Worm (Caenorhabditis elegans) whole organism, L2 larva: ENCODE measurements around the gene ceh-83.
A peak's percentile ranks its signal among the peaks of the same experiment; 100 is the strongest.

Source experiments
- F13H6.1 ChIP-seq: sonication (generic microtip); optimal IDR thresholded peaks from 2 replicates; lab custom pipeline; 2016; ENCODE audit warnings: missing genetic modification characterization, missing compliant biosample characterization
- ZK546.5 ChIP-seq: sonication (generic microtip); optimal IDR thresholded peaks from 2 replicates; lab custom pipeline; 2017; ENCODE audit warnings: missing biosample characterization, missing genetic modification characterization
- alr-1 ChIP-seq: fragments of 150-350 bp; optimal IDR thresholded peaks from 2 replicates; lab custom pipeline; 2014; ENCODE audit warnings: missing biosample characterization, missing genetic modification characterization
- blmp-1 ChIP-seq: sonication (generic microtip); optimal IDR thresholded peaks from 2 replicates; lab custom pipeline; 2017; ENCODE audit warnings: missing genetic modification characterization, mild to moderate bottlenecking, missing compliant biosample characterization, antibody characterized with exemption, moderate library complexity; ENCODE audit not compliant: insufficient read depth
- ceh-16 ChIP-seq: fragments of 150-350 bp; optimal IDR thresholded peaks from 2 replicates; lab custom pipeline; 2014; ENCODE audit warnings: missing biosample characterization, missing genetic modification characterization
- ceh-82 ChIP-seq: fragments of 150-350 bp; optimal IDR thresholded peaks from 2 replicates; lab custom pipeline; 2014; ENCODE audit warnings: missing biosample characterization, missing genetic modification characterization
- crh-2 ChIP-seq: sonication (generic microtip); optimal IDR thresholded peaks from 2 replicates; lab custom pipeline; 2017; ENCODE audit warnings: missing biosample characterization, missing genetic modification characterization
- egl-27 ChIP-seq: sonication (generic microtip); optimal IDR thresholded peaks from 3 replicates; lab custom pipeline; 2017; ENCODE audit warnings: missing biosample characterization, missing genetic modification reagents, missing genetic modification characterization
- elt-1 ChIP-seq: fragments of 150-350 bp; optimal IDR thresholded peaks from 2 replicates; lab custom pipeline; 2014; ENCODE audit warnings: missing biosample characterization, missing genetic modification characterization
- elt-3 ChIP-seq: sonication (generic microtip); optimal IDR thresholded peaks from 2 replicates; lab custom pipeline; 2017; ENCODE audit warnings: missing biosample characterization, missing genetic modification characterization
- fos-1 ChIP-seq: fragments of 150-350 bp; optimal IDR thresholded peaks from 2 replicates; lab custom pipeline; 2014; ENCODE audit warnings: missing biosample characterization, missing genetic modification characterization
- gmeb-1 ChIP-seq: fragments of 150-350 bp; optimal IDR thresholded peaks from 2 replicates; lab custom pipeline; 2014; ENCODE audit warnings: missing biosample characterization, missing genetic modification characterization
- lin-11 ChIP-seq: fragments of 150-350 bp; sonication (generic microtip); optimal IDR thresholded peaks from 2 replicates; lab custom pipeline; 2014; ENCODE audit warnings: missing biosample characterization, missing genetic modification characterization, inconsistent platforms, mixed read lengths
- lsy-2 ChIP-seq, 2 experiments: fragments of 150-350 bp in 1 of 2; sonication (generic microtip) in 1 of 2; optimal IDR thresholded peaks; 2 replicates each; lab custom pipeline; 2014 to 2017; ENCODE audit warnings: missing biosample characterization in 2 of 2, missing genetic modification characterization in 2 of 2
- mab-5 ChIP-seq: fragments of 150-350 bp; optimal IDR thresholded peaks from 2 replicates; lab custom pipeline; 2014; ENCODE audit warnings: missing biosample characterization, missing genetic modification characterization
- mbf-1 ChIP-seq: sonication (generic microtip); optimal IDR thresholded peaks from 2 replicates; lab custom pipeline; 2017; ENCODE audit warnings: missing biosample characterization, missing genetic modification characterization
- nhr-12 ChIP-seq: fragments of 150-350 bp; optimal IDR thresholded peaks from 2 replicates; lab custom pipeline; 2014; ENCODE audit warnings: missing biosample characterization, missing genetic modification characterization
- nhr-129 ChIP-seq: fragments of 150-350 bp; optimal IDR thresholded peaks from 2 replicates; lab custom pipeline; 2014; ENCODE audit warnings: missing biosample characterization, missing genetic modification characterization
- nhr-23 ChIP-seq: fragments of 150-350 bp; optimal IDR thresholded peaks from 2 replicates; lab custom pipeline; 2014; ENCODE audit warnings: missing biosample characterization, missing genetic modification reagents, missing genetic modification characterization
- nhr-237 ChIP-seq: fragments of 150-350 bp; optimal IDR thresholded peaks from 2 replicates; lab custom pipeline; 2014; ENCODE audit warnings: missing biosample characterization, missing genetic modification characterization
- nhr-25 ChIP-seq: fragments of 150-350 bp; sonication (generic microtip); optimal IDR thresholded peaks from 3 replicates; lab custom pipeline; 2014; ENCODE audit warnings: missing biosample characterization, missing genetic modification characterization
- nhr-6 ChIP-seq: fragments of 150-350 bp; optimal IDR thresholded peaks from 2 replicates; lab custom pipeline; 2014; ENCODE audit warnings: missing biosample characterization, missing genetic modification characterization
- nhr-77 ChIP-seq: fragments of 150-350 bp; optimal IDR thresholded peaks from 2 replicates; lab custom pipeline; 2014; ENCODE audit warnings: missing biosample characterization, missing genetic modification characterization
- peb-1 ChIP-seq: fragments of 150-350 bp; optimal IDR thresholded peaks from 2 replicates; lab custom pipeline; 2014; ENCODE audit warnings: missing biosample characterization, missing genetic modification characterization
- skn-1 ChIP-seq: sonication (generic microtip); optimal IDR thresholded peaks from 2 replicates; lab custom pipeline; 2017; ENCODE audit warnings: missing biosample characterization, missing genetic modification characterization
- sma-3 ChIP-seq: sonication (generic microtip); optimal IDR thresholded peaks from 2 replicates; lab custom pipeline; 2016; ENCODE audit warnings: missing genetic modification reagents, missing genetic modification characterization, missing compliant biosample characterization
- sma-9 ChIP-seq, 2 experiments: fragments of 150-350 bp in 1 of 2; sonication (generic microtip) in 1 of 2; optimal IDR thresholded peaks; 2 replicates each; lab custom pipeline; 2014 to 2016; ENCODE audit warnings: missing genetic modification characterization in 2 of 2, mild to moderate bottlenecking in 1 of 2, missing biosample characterization in 1 of 2, missing compliant biosample characterization in 1 of 2, missing genetic modification reagents in 1 of 2, moderate library complexity in 1 of 2
- snpc-4 ChIP-seq: fragments of 150-350 bp; optimal IDR thresholded peaks from 2 replicates; lab custom pipeline; 2014; ENCODE audit warnings: missing biosample characterization, missing genetic modification characterization
- unc-39 ChIP-seq: fragments of 150-350 bp; optimal IDR thresholded peaks from 2 replicates; lab custom pipeline; 2014; ENCODE audit warnings: missing biosample characterization, missing genetic modification characterization
- unc-55 ChIP-seq: fragments of 150-350 bp; sonication (generic microtip); optimal IDR thresholded peaks from 3 replicates; lab custom pipeline; 2014; ENCODE audit warnings: missing biosample characterization, missing genetic modification reagents, missing genetic modification characterization
- zag-1 ChIP-seq: fragments of 150-350 bp; optimal IDR thresholded peaks from 2 replicates; lab custom pipeline; 2014; ENCODE audit warnings: missing biosample characterization, missing genetic modification characterization
- ztf-1 ChIP-seq: fragments of 200-800 bp; sonication (Bioruptor generic); conservative IDR thresholded peaks from 2 replicates; pipeline ENCODE4 v1.3.6; 2022; ENCODE audit warnings: missing genetic modification characterization, missing compliant biosample characterization
- ztf-11 ChIP-seq: sonication (generic microtip); optimal IDR thresholded peaks from 2 replicates; lab custom pipeline; 2017; ENCODE audit warnings: missing biosample characterization, missing genetic modification characterization

Gene ceh-83

ce11 chrII:1738844-1739243 lies 2.5 kb upstream of the ceh-83 start, which contains the start of the genes irld-9 and irld-33:
TSS of gene irld-9 (minus strand) at chrII:1738944.
TSS of gene irld-33 (plus strand) at chrII:1739052.
- TF ChIP-seq lsy-2 (tag; optimal IDR thresholded peaks at IDR 0.05; lab: Kevin White, UChicago), result no peak
- TF ChIP-seq nhr-12 (tag; lab: Kevin White, UChicago), result no peak
- no peak for TF ChIP-seq alr-1 (tag; lab: Kevin White, UChicago)

ce11 chrII:1735145-1735544 lies 1.2 kb downstream of the ceh-83 start:
- no peak for TF ChIP-seq mab-5 (tag; lab: Kevin White, UChicago)
- no peak for TF ChIP-seq alr-1 (tag; lab: Kevin White, UChicago)
- TF ChIP-seq blmp-1, result no peak
- no peak for TF ChIP-seq ZK546.5
- no peak for TF ChIP-seq nhr-129
- no peak for TF ChIP-seq nhr-25
- no peak for TF ChIP-seq fos-1 (tag; lab: Kevin White, UChicago)
- TF ChIP-seq, all 48 proteins: peak for 0

- no peak for TF ChIP-seq snpc-4 (tag; lab: Kevin White, UChicago)
- TF ChIP-seq unc-55, result no peak
- no peak for TF ChIP-seq mbf-1
- no peak for TF ChIP-seq zag-1
- no peak for TF ChIP-seq F13H6.1 (tag; lab: Kevin White, UChicago)
- no peak for TF ChIP-seq ztf-1 (GFP tag; lab: Robert Waterston, UW)
- TF ChIP-seq unc-39 (tag; lab: Kevin White, UChicago), result no peak
- no peak for TF ChIP-seq elt-1 (tag; lab: Kevin White, UChicago)
- no peak for TF ChIP-seq ceh-82
- no peak for TF ChIP-seq egl-27
- no peak for TF ChIP-seq sma-3 (GFP tag; lab: Kevin White, UChicago)
- no peak for TF ChIP-seq lin-11 (tag; lab: Kevin White, UChicago)
- TF ChIP-seq peb-1 (tag; lab: Kevin White, UChicago), result no peak
- no peak for TF ChIP-seq elt-3 (tag; lab: Kevin White, UChicago)
- no peak for TF ChIP-seq skn-1
- TF ChIP-seq lsy-2 (tag; optimal IDR thresholded peaks at IDR 0.05; lab: Kevin White, UChicago), result no peak
- TF ChIP-seq nhr-23 (tag; lab: Kevin White, UChicago), result no peak
Measured at ce11 chrII:1731932-1732331, 4.4 kb downstream of the ceh-83 start, which contains the start of gene ceh-82. TSS of gene ceh-82 (plus strand) at chrII:1732232.

- TF ChIP-seq sma-9 (GFP tag; optimal IDR thresholded peaks at IDR 0.05; lab: Kevin White, UChicago) (no peak), sma-9 (tag; optimal IDR thresholded peaks at IDR 0.05; lab: Kevin White, UChicago) (no peak), snpc-4 (tag; lab: Kevin White, UChicago) (no peak)
- TF ChIP-seq, all 48 proteins: peak for 0
Measured at ce11 chrII:1730103-1730502, 6.2 kb downstream of the ceh-83 start, which contains the start of gene ceh-81. TSS of gene ceh-81 (plus strand) at chrII:1730403.

ce11 chrII:1728253-1728652 lies 8.1 kb downstream of the ceh-83 start, which contains the start of gene btb-9:
TSS of gene btb-9 (plus strand) at chrII:1728506.
- TF ChIP-seq crh-2 (peak; percentile 41), fos-1 (tag; lab: Kevin White, UChicago) (peak; percentile 87), gmeb-1 (tag; lab: Kevin White, UChicago) (no peak), ceh-16 (tag; lab: Kevin White, UChicago) (no peak)
- TF ChIP-seq, all 48 proteins: peak for 2

ce11 chrII:1725735-1726134 lies 10.6 kb downstream of the ceh-83 start, which contains the start of gene F45C12.17:
TSS of gene F45C12.17 (plus strand) at chrII:1726111.
- TF ChIP-seq crh-2 (no peak), sma-9 (GFP tag; optimal IDR thresholded peaks at IDR 0.05; lab: Kevin White, UChicago) (no peak), sma-9 (tag; optimal IDR thresholded peaks at IDR 0.05; lab: Kevin White, UChicago) (no peak), lin-11 (tag; lab: Kevin White, UChicago) (no peak), ztf-11 (tag; lab: Kevin White, UChicago) (no peak), lsy-2 (tag; optimal IDR thresholded peaks at IDR 0.05; lab: Kevin White, UChicago) (no peak), blmp-1 (no peak), peb-1 (tag; lab: Kevin White, UChicago) (no peak), ceh-82 (no peak), unc-39 (tag; lab: Kevin White, UChicago) (no peak), elt-3 (tag; lab: Kevin White, UChicago) (no peak), nhr-77 (tag; lab: Kevin White, UChicago) (no peak), nhr-237 (tag; lab: Kevin White, UChicago) (no peak), nhr-6 (tag; lab: Kevin White, UChicago) (no peak), ztf-1 (GFP tag; lab: Robert Waterston, UW) (no peak), fos-1 (tag; lab: Kevin White, UChicago) (no peak)
- TF ChIP-seq, all 48 proteins: peak for 0
